Worm (Caenorhabditis elegans): Measurements from ENCODE around the gene ntl-3.

The ntl-3 gene

ce11 chrIII:11807418-11807817, 38.8 kb downstream of the ntl-3 start, which contains the start of gene C18D11.10:
Gene C18D11.10 (plus strand): TSS chrIII:11807718.
- TF ChIP-seq mab-9 (GFP tag; IDR thresholded peaks at IDR 0.05) = no peak
- TF ChIP-seq ztf-4 (tag; optimal IDR thresholded peaks at IDR 0.05) = no peak
- no peak for TF ChIP-seq snu-23 (GFP tag; optimal IDR thresholded peaks at IDR 0.05)
- no peak for TF ChIP-seq ceh-63 (GFP tag; optimal IDR thresholded peaks at IDR 0.05)
- TF ChIP-seq aly-2 (tag; optimal IDR thresholded peaks at IDR 0.05) = no peak
- no peak for TF ChIP-seq F16B12.6 (tag; optimal IDR thresholded peaks at IDR 0.05)
- no peak for TF ChIP-seq vab-15 (tag; optimal IDR thresholded peaks at IDR 0.05)

ce11 chrIII:11806695-11807094, 39.6 kb downstream of the ntl-3 start, which contains the start of gene C18D11.7:
Gene C18D11.7 (minus strand): TSS chrIII:11806795.
- TF ChIP-seq dsc-1 (tag; optimal IDR thresholded peaks at IDR 0.05) (peak; percentile 15), hpl-2 (GFP tag; optimal IDR thresholded peaks at IDR 0.05) (no peak)

- TF ChIP-seq zag-1 (tag; optimal IDR thresholded peaks at IDR 0.05) (no peak), irx-1 (tag; optimal IDR thresholded peaks at IDR 0.05) (no peak), elt-2 (tag; optimal IDR thresholded peaks at IDR 0.05) (no peak), F16B12.6 (tag; optimal IDR thresholded peaks at IDR 0.05) (no peak), dpl-1 (GFP tag; optimal IDR thresholded peaks at IDR 0.05) (no peak), fos-1 (tag; optimal IDR thresholded peaks at IDR 0.05) (no peak), nhr-77 (tag; optimal IDR thresholded peaks at IDR 0.05) (no peak), mab-9 (GFP tag; IDR thresholded peaks at IDR 0.05) (no peak), ceh-82 (tag; optimal IDR thresholded peaks at IDR 0.05) (no peak), unc-30 (tag; optimal IDR thresholded peaks at IDR 0.05) (no peak), nhr-20 (tag; optimal IDR thresholded peaks at IDR 0.05) (no peak), skn-1 (tag; optimal IDR thresholded peaks at IDR 0.05) (no peak), C16A3.4 (tag; optimal IDR thresholded peaks at IDR 0.05) (no peak), swsn-7 (tag; optimal IDR thresholded peaks at IDR 0.05) (no peak), ceh-63 (GFP tag; optimal IDR thresholded peaks at IDR 0.05) (no peak), pax-3 (tag; optimal IDR thresholded peaks at IDR 0.05) (no peak), lin-35 (GFP tag; optimal IDR thresholded peaks at IDR 0.05) (no peak), lin-15B (tag; optimal IDR thresholded peaks at IDR 0.05) (no peak), ztf-11 (tag; optimal IDR thresholded peaks at IDR 0.05) (no peak), lin-14 (GFP tag; optimal IDR thresholded peaks at IDR 0.05) (no peak)
These were observed 50.8 kb downstream of the ntl-3 start, which contains the start of gene twk-39 for ce11 chrIII:11795448-11795847. Gene twk-39 (plus strand): TSS chrIII:11795748.

- TF ChIP-seq irx-1 (tag; optimal IDR thresholded peaks at IDR 0.05) (no peak), efl-1 (optimal IDR thresholded peaks at IDR 0.05) (no peak), efl-1 (GFP tag; optimal IDR thresholded peaks at IDR 0.05 in 1 of 2) (peak in 1 of 2 experiments; percentile 78), lsy-2 (tag; optimal IDR thresholded peaks at IDR 0.05) (no peak), lin-14 (GFP tag; optimal IDR thresholded peaks at IDR 0.05) (peak; percentile 69)
These were observed 51.9 kb downstream of the ntl-3 start for ce11 chrIII:11794389-11794788.

ce11 chrIII:11792295-11793256, 53.7 kb downstream of the ntl-3 start, which contains the start of gene C24H11.2:
Gene C24H11.2 (minus strand): TSS chrIII:11792345.
- TF ChIP-seq mep-1 (tag; optimal IDR thresholded peaks at IDR 0.05) (peak; percentile 74), nhr-47 (tag; optimal IDR thresholded peaks at IDR 0.05) (peak; percentile 70), xbp-1 (tag; optimal IDR thresholded peaks at IDR 0.05) (peak; percentile 62), fkh-8 (tag; optimal IDR thresholded peaks at IDR 0.05) (peak; percentile 54), irx-1 (tag; optimal IDR thresholded peaks at IDR 0.05) (peak; percentile 62), nhr-20 (tag; optimal IDR thresholded peaks at IDR 0.05) (peak; percentile 53), isw-1 (GFP tag; IDR thresholded peaks at IDR 0.05) (0 out of 2 replicates have a peak, but pooled peaks have one; percentile 4), fkh-10 (GFP tag; optimal IDR thresholded peaks at IDR 0.05) (peak; percentile 0), lin-35 (GFP tag; optimal IDR thresholded peaks at IDR 0.05) (peak; percentile 46 to 72), ceh-82 (tag; optimal IDR thresholded peaks at IDR 0.05) (peak; percentile 41 to 47 (median 47)), dpl-1 (GFP tag; optimal IDR thresholded peaks at IDR 0.05) (peak; percentile 50 to 56 (median 55)), nhr-85 (tag) (peak; percentile 74), dsc-1 (tag; optimal IDR thresholded peaks at IDR 0.05) (peak; percentile 63), tbx-2 (tag; optimal IDR thresholded peaks at IDR 0.05) (peak; percentile 58), snpc-4 (tag; optimal IDR thresholded peaks at IDR 0.05) (peak; percentile 94), nhr-76 (tag; optimal IDR thresholded peaks at IDR 0.05) (peak; percentile 11), mdl-1 (tag; optimal IDR thresholded peaks at IDR 0.05) (peak in 1 of 2 experiments; percentile 48), lsy-2 (tag; optimal IDR thresholded peaks at IDR 0.05) (peak; percentile 52 to 76), fos-1 (tag; optimal IDR thresholded peaks at IDR 0.05) (peak; percentile 62), lir-3 (tag; optimal IDR thresholded peaks at IDR 0.05; ENCODE audit: poor library complexity) (peak; percentile 39), lin-14 (GFP tag; optimal IDR thresholded peaks at IDR 0.05) (peak; percentile 56), F16B12.6 (tag; optimal IDR thresholded peaks at IDR 0.05) (peak; percentile 53), lin-39 (tag; optimal IDR thresholded peaks at IDR 0.05) (peak; percentile 17)

Data from whole organism, L1 larva.